Worm (Caenorhabditis elegans): ENCODE measurements around the gene srv-9.
A peak's percentile ranks its signal among the peaks of the same experiment; 100 is the strongest.

ce11 chrV:13409089-13409488 lies 13.9 kb downstream of the srv-9 start:
- no peak for TF ChIP-seq zag-1 (tag; optimal IDR thresholded peaks at IDR 0.05)
- TF ChIP-seq ztf-11 (tag; optimal IDR thresholded peaks at IDR 0.05): no peak
- TF ChIP-seq nhr-23 (tag; optimal IDR thresholded peaks at IDR 0.05): peak; percentile 8
- TF ChIP-seq nhr-77 (tag; optimal IDR thresholded peaks at IDR 0.05): no peak
- no peak for TF ChIP-seq daf-12 (tag; optimal IDR thresholded peaks at IDR 0.05)
- TF ChIP-seq nfya-1 (tag; optimal IDR thresholded peaks at IDR 0.05; ENCODE audit: insufficient read depth): no peak
- no peak for TF ChIP-seq jun-1 (tag; optimal IDR thresholded peaks at IDR 0.05)
- no peak for TF ChIP-seq ceh-82 (tag; optimal IDR thresholded peaks at IDR 0.05)
- no peak for TF ChIP-seq pqm-1 (tag; optimal IDR thresholded peaks at IDR 0.05)
